Worm (Caenorhabditis elegans) whole organism, L3 larva: ENCODE data around the gene F57F4.1.

Experiments
- R02D3.7 ChIP-seq: fragments of 150-350 bp; optimal IDR thresholded peaks from 2 replicates; lab custom pipeline; 2014; ENCODE audit warnings: missing biosample characterization, missing genetic modification characterization
- ZK546.5 ChIP-seq: sonication (generic microtip); optimal IDR thresholded peaks from 2 replicates; lab custom pipeline; 2017; ENCODE audit warnings: missing biosample characterization, missing genetic modification characterization
- ama-1 ChIP-seq: fragments of 150-350 bp; optimal IDR thresholded peaks from 2 replicates; lab custom pipeline; 2018
- nhr-28 ChIP-seq: fragments of 150-350 bp; optimal IDR thresholded peaks from 2 replicates; lab custom pipeline; 2014; ENCODE audit warnings: missing biosample characterization, missing genetic modification characterization

DNA sequence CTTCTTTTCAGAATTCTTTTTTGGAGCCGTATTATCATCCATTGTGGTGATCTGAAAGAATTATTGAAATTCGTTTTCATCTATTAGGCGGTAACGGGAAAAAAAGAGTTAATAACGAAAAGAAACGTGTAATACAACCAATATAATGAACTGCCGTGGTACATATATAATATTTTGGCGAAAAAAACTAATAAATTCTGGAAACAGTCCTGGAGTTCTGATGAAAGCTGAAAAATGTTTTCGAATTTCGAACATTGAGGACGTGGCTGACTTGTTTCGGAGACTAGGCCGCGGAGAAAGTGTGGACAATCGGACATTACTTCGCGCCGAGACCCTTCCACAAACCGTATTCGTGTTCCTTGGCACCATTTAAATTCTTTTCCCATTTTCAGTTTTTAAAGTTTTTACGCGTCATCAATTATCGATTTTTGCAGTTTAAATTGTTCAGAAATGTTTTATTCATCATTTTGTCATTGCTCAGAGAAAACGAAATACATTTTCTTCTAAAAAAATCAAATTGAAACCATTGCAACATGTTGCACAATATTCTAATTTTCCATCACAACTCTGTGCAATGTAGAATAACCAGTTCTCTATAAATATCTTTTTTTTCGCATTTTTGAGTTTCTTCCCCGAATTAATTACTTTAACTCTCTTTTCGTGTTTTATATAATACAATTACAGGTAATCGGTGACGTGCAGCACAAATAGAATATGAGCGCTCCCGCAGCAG lies 43.3 kb downstream of the F57F4.1 start, which contains the start of the genes gad-1 and erfa-1:
- TF ChIP-seq ZK546.5 (tag; lab: Kevin White, UChicago) (no peak), nhr-28 (tag; lab: Kevin White, UChicago) (no peak), ama-1 (lab: Kevin White, UChicago) (peak; percentile 18), R02D3.7 (tag; lab: Kevin White, UChicago) (no peak)
